Fruit fly (Drosophila melanogaster) whole organism, embryonic: Measurements from ENCODE around the gene Cpr31A.

Source experiments
- CG11504 ChIP-seq: fragments of 200-800 bp; sonication (Bioruptor generic); optimal IDR thresholded peaks from 3 replicates; lab custom pipeline; 2019; ENCODE audit warnings: missing biosample characterization, mild to moderate bottlenecking, missing genetic modification characterization, moderate library complexity
- CG12104 ChIP-seq: fragments of 200-800 bp; sonication (Bioruptor generic); optimal IDR thresholded peaks from 3 replicates; lab custom pipeline; 2016; ENCODE audit warnings: missing biosample characterization, missing genetic modification characterization
- CG13287 ChIP-seq: fragments of 200-800 bp; sonication (Bioruptor generic); IDR thresholded peaks from 2 replicates; pipeline ENCODE4 v1.3.6; 2022; ENCODE audit warnings: missing biosample characterization, missing genetic modification characterization; ENCODE audit not compliant: partially characterized antibody
- CG1529 ChIP-seq: fragments of 200-800 bp; sonication (Bioruptor generic); optimal IDR thresholded peaks from 3 replicates; lab custom pipeline; 2018; ENCODE audit warnings: missing biosample characterization, missing genetic modification characterization
- CG15514 ChIP-seq: fragments of 200-800 bp; sonication (Bioruptor generic); optimal IDR thresholded peaks from 3 replicates; lab custom pipeline; 2017; ENCODE audit warnings: missing biosample characterization, missing genetic modification characterization, mild to moderate bottlenecking, moderate library complexity, missing genetic modification reagents
- CG15601 ChIP-seq: fragments of 200-800 bp; sonication (Bioruptor generic); optimal IDR thresholded peaks from 3 replicates; lab custom pipeline; 2019; ENCODE audit warnings: missing biosample characterization, mild to moderate bottlenecking, missing genetic modification characterization, moderate library complexity
- CG1647 ChIP-seq: fragments of 200-800 bp; sonication (Bioruptor generic); optimal IDR thresholded peaks from 3 replicates; lab custom pipeline; 2016; ENCODE audit warnings: missing biosample characterization, missing genetic modification characterization
- CG16813 ChIP-seq: fragments of 200-800 bp; sonication (Bioruptor generic); IDR thresholded peaks from 3 replicates; pipeline ENCODE4 v1.3.6; 2022; ENCODE audit warnings: missing biosample characterization, missing genetic modification characterization; ENCODE audit not compliant: partially characterized antibody
- CG17802 ChIP-seq: fragments of 200-800 bp; sonication (Bioruptor generic); optimal IDR thresholded peaks from 2 replicates; lab custom pipeline; 2018; ENCODE audit warnings: missing biosample characterization, mild to moderate bottlenecking, missing genetic modification characterization, moderate library complexity
- CG32767 ChIP-seq: fragments of 200-800 bp; sonication (Bioruptor generic); IDR thresholded peaks from 2 replicates; pipeline ENCODE4 v1.3.6; 2022; ENCODE audit warnings: missing biosample characterization, missing genetic modification characterization
- CG34376 ChIP-seq: fragments of 200-800 bp; sonication (Bioruptor generic); optimal IDR thresholded peaks from 2 replicates; lab custom pipeline; 2018; ENCODE audit warnings: missing biosample characterization, mild to moderate bottlenecking, missing genetic modification characterization
- CG4404 ChIP-seq: fragments of 200-800 bp; sonication (Bioruptor generic); IDR thresholded peaks from 2 replicates; pipeline ENCODE4 v1.3.6; 2022; ENCODE audit warnings: missing biosample characterization, missing genetic modification characterization
- CG4617 ChIP-seq: fragments of 200-800 bp; sonication (Bioruptor generic); optimal IDR thresholded peaks from 3 replicates; lab custom pipeline; 2016; ENCODE audit warnings: missing biosample characterization, missing genetic modification characterization, borderline replicate concordance
- CG5180 ChIP-seq: fragments of 200-800 bp; sonication (Bioruptor generic); optimal IDR thresholded peaks from 3 replicates; lab custom pipeline; 2017; ENCODE audit warnings: missing biosample characterization, missing genetic modification characterization, mild to moderate bottlenecking, moderate library complexity, missing genetic modification reagents
- CG6813 ChIP-seq: fragments of 200-800 bp; sonication (Bioruptor generic); optimal IDR thresholded peaks from 2 replicates; lab custom pipeline; 2017; ENCODE audit warnings: missing biosample characterization, missing genetic modification characterization, mild to moderate bottlenecking, moderate library complexity, missing genetic modification reagents
- CG7786 ChIP-seq: fragments of 200-800 bp; sonication (Bioruptor generic); optimal IDR thresholded peaks from 2 replicates; lab custom pipeline; 2016; ENCODE audit warnings: missing biosample characterization, missing genetic modification characterization
- CG8290 ChIP-seq, 3 experiments: fragments of 200-800 bp; sonication (Bioruptor generic); optimal IDR thresholded peaks; 2 replicates each; lab custom pipeline; 2016 to 2019; ENCODE audit warnings: missing biosample characterization in 3 of 3, missing genetic modification characterization in 3 of 3, mild to moderate bottlenecking in 2 of 3, moderate library complexity in 1 of 3
- CG8765 ChIP-seq: fragments of 200-800 bp; sonication (Bioruptor generic); IDR thresholded peaks from 2 replicates; pipeline ENCODE4 v1.3.6; 2022; ENCODE audit warnings: missing biosample characterization, missing genetic modification characterization
- CG9437 ChIP-seq: fragments of 200-800 bp; sonication (Bioruptor generic); optimal IDR thresholded peaks from 2 replicates; lab custom pipeline; 2018; ENCODE audit warnings: missing biosample characterization, mild to moderate bottlenecking, missing genetic modification characterization
- Dad ChIP-seq: fragments of 200-800 bp; sonication (Bioruptor generic); optimal IDR thresholded peaks from 3 replicates; lab custom pipeline; 2016; ENCODE audit warnings: missing biosample characterization, missing genetic modification characterization
- Fer1 ChIP-seq: fragments of 200-800 bp; sonication (Bioruptor generic); optimal IDR thresholded peaks from 2 replicates; lab custom pipeline; 2017; ENCODE audit warnings: missing biosample characterization, mild to moderate bottlenecking, missing genetic modification characterization
- HHEX ChIP-seq: fragments of 200-800 bp; sonication (Bioruptor generic); optimal IDR thresholded peaks from 3 replicates; lab custom pipeline; 2017; ENCODE audit warnings: missing biosample characterization, mild to moderate bottlenecking, missing genetic modification characterization, missing genetic modification reagents
- HLH4C ChIP-seq: fragments of 200-800 bp; sonication (Bioruptor generic); IDR thresholded peaks from 3 replicates; pipeline ENCODE4 v1.3.6; 2022; ENCODE audit warnings: missing biosample characterization, missing genetic modification characterization; ENCODE audit not compliant: partially characterized antibody
- HmgZ ChIP-seq: fragments of 200-800 bp; sonication (Bioruptor generic); optimal IDR thresholded peaks from 2 replicates; lab custom pipeline; 2018; ENCODE audit warnings: missing biosample characterization, mild to moderate bottlenecking, missing genetic modification characterization
- MBD-R2 ChIP-seq: fragments of 200-800 bp; sonication (Bioruptor generic); IDR thresholded peaks from 2 replicates; pipeline ENCODE4 v1.3.6; 2022; ENCODE audit warnings: missing biosample characterization, missing genetic modification characterization
- Med ChIP-seq: fragments of 200-800 bp; sonication (Bioruptor generic); peaks from one replicate; lab custom pipeline; 2016; ENCODE audit warnings: missing biosample characterization, missing genetic modification characterization, mild to moderate bottlenecking, inconsistent platforms, moderate library complexity
- NC2α ChIP-seq: fragments of 200-800 bp; sonication (Bioruptor generic); optimal IDR thresholded peaks from 2 replicates; lab custom pipeline; 2016; ENCODE audit warnings: missing biosample characterization, missing genetic modification characterization
- NC2β ChIP-seq: fragments of 200-800 bp; sonication (Bioruptor generic); optimal IDR thresholded peaks from 2 replicates; lab custom pipeline; 2016; ENCODE audit warnings: missing biosample characterization, missing genetic modification characterization
- Oaz ChIP-seq: fragments of 200-800 bp; sonication (Bioruptor generic); IDR thresholded peaks from 2 replicates; pipeline ENCODE4 v1.3.6; 2022; ENCODE audit warnings: missing biosample characterization, missing genetic modification characterization
- Sox100B ChIP-seq: fragments of 200-800 bp; sonication (Bioruptor generic); optimal IDR thresholded peaks from 3 replicates; lab custom pipeline; 2018; ENCODE audit warnings: missing biosample characterization, mild to moderate bottlenecking, missing genetic modification characterization
- amos ChIP-seq: fragments of 200-800 bp; sonication (Bioruptor generic); IDR thresholded peaks from 2 replicates; pipeline ENCODE4 v1.3.6; 2022; ENCODE audit warnings: missing biosample characterization, missing genetic modification characterization; ENCODE audit not compliant: partially characterized antibody
- ara ChIP-seq: fragments of 200-800 bp; sonication (Bioruptor generic); IDR thresholded peaks from 2 replicates; pipeline ENCODE4 v1.3.6; 2022; ENCODE audit warnings: missing biosample characterization, missing genetic modification characterization
- ato ChIP-seq: fragments of 200-800 bp; sonication (Bioruptor generic); IDR thresholded peaks from 2 replicates; pipeline ENCODE4 v1.3.6; 2022; ENCODE audit warnings: missing biosample characterization, missing genetic modification characterization; ENCODE audit not compliant: partially characterized antibody
- btn ChIP-seq: fragments of 200-800 bp; sonication (Bioruptor generic); optimal IDR thresholded peaks from 2 replicates; lab custom pipeline; 2016; ENCODE audit warnings: missing biosample characterization, missing genetic modification characterization
- crp ChIP-seq, 2 experiments: fragments of 200-800 bp; sonication (Bioruptor generic); optimal IDR thresholded peaks; 2 replicates in 1 of 2; 3 replicates in 1 of 2; lab custom pipeline; 2017; ENCODE audit warnings: missing biosample characterization in 2 of 2, missing genetic modification characterization in 2 of 2, mild to moderate bottlenecking in 1 of 2, moderate library complexity in 1 of 2
- danr ChIP-seq: fragments of 200-800 bp; sonication (Bioruptor generic); IDR thresholded peaks from 2 replicates; pipeline ENCODE4 v1.3.6; 2022; ENCODE audit warnings: missing biosample characterization, missing genetic modification characterization
- dpn ChIP-seq, 2 experiments: fragments of 200-800 bp; sonication (Bioruptor generic); optimal IDR thresholded peaks; 3 replicates each; lab custom pipeline; 2016; ENCODE audit warnings: missing biosample characterization in 2 of 2, missing genetic modification characterization in 2 of 2
- fd3F ChIP-seq: fragments of 200-800 bp; sonication (Bioruptor generic); optimal IDR thresholded peaks from 2 replicates; lab custom pipeline; 2018; ENCODE audit warnings: missing biosample characterization, mild to moderate bottlenecking, missing genetic modification characterization, moderate library complexity
- fd96Cb ChIP-seq: fragments of 200-800 bp; sonication (Bioruptor generic); optimal IDR thresholded peaks from 2 replicates; lab custom pipeline; 2018; ENCODE audit warnings: missing biosample characterization, mild to moderate bottlenecking, missing genetic modification characterization, moderate library complexity
- nerfin-2 ChIP-seq: fragments of 200-800 bp; sonication (Bioruptor generic); IDR thresholded peaks from 2 replicates; pipeline ENCODE4 v1.3.6; 2022; ENCODE audit warnings: missing biosample characterization, missing genetic modification characterization; ENCODE audit not compliant: partially characterized antibody
- ro ChIP-seq: fragments of 200-800 bp; sonication (Bioruptor generic); IDR thresholded peaks from 2 replicates; pipeline ENCODE4 v1.3.6; 2022; ENCODE audit warnings: missing biosample characterization, missing genetic modification characterization
- row ChIP-seq: fragments of 200-800 bp; sonication (Bioruptor generic); IDR thresholded peaks from 3 replicates; pipeline ENCODE4 v1.3.6; 2022; ENCODE audit warnings: missing biosample characterization, missing genetic modification characterization
- salm ChIP-seq: fragments of 200-800 bp; sonication (Bioruptor generic); optimal IDR thresholded peaks from 2 replicates; lab custom pipeline; 2018; ENCODE audit warnings: missing biosample characterization, mild to moderate bottlenecking, missing genetic modification characterization
- sens ChIP-seq: fragments of 200-800 bp; sonication (Bioruptor generic); peaks from one replicate; lab custom pipeline; 2016; ENCODE audit warnings: missing biosample characterization, missing genetic modification characterization
- slp2 ChIP-seq: fragments of 200-800 bp; sonication (Bioruptor generic); optimal IDR thresholded peaks from 2 replicates; lab custom pipeline; 2016; ENCODE audit warnings: missing biosample characterization, missing genetic modification characterization
- toy ChIP-seq: fragments of 200-800 bp; sonication (Bioruptor generic); IDR thresholded peaks from 2 replicates; pipeline ENCODE4 v1.3.6; 2022; ENCODE audit warnings: missing biosample characterization, missing genetic modification characterization
- vfl ChIP-seq: fragments of 200-800 bp; sonication (Bioruptor generic); optimal IDR thresholded peaks from 2 replicates; lab custom pipeline; 2016; ENCODE audit warnings: missing biosample characterization, missing genetic modification characterization

The Cpr31A gene

DNA sequence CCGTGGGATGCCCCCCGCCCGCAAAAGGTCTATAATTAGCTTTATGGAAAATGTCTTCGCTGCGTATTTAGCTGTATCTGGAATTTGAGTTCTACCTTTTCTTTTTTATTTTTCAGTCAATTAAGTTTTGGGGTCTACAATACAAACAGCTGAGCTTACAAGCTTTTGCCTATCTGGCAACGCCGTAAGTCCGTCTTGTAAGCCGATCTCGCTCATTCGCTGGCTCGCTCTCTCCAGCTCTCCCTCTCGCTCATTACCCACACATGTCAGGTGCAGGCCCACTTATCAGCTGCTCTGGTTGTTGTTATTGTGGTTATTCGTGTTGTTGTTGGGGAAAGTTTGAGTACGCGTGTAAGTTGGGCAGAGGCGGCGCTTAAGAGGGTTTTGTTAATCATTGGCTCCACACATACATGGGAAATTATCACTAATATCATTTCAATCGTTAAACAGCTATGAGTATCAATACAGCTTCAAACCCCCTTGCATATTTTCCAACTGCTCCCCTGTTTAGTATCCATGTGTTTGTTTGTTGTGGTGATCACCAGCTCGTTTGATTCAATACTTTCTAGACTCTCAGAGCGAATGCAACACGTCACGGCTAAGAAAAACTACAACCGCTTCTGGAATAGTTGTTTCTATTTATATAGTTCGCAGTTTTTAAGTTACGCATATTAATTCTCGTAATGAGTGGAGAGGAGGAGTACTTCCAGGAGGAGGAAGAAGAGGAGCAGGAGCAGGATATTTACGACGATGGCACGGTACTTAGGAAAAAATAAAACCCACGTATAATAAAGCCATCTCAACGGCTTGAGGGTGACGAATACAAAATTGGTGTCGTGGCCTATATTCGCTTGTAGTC is 44.0 kb upstream of the Cpr31A start (continued):
- TF ChIP-seq amos (GFP tag; lab: Robert Waterston, UW) = 0 out of 2 replicates have a peak, but pooled peaks have one; percentile 17
- TF ChIP-seq vfl (GFP tag; lab: Kevin White, UChicago) = peak; percentile 97
- peak; percentile 95 for TF ChIP-seq Oaz (GFP tag; lab: Robert Waterston, UW)
- peak; percentile 98 to 99 for TF ChIP-seq dpn (GFP tag; optimal IDR thresholded peaks at IDR 0.05; lab: Kevin White, UChicago)
- TF ChIP-seq CG9437 (GFP tag; lab: Kevin White, UChicago) = peak; percentile 75
- peak; percentile 89 for TF ChIP-seq salm
- TF ChIP-seq row (GFP tag; lab: Robert Waterston, UW) = peak; percentile 98
- peak; percentile 94 for TF ChIP-seq CG1529 (GFP tag; lab: Kevin White, UChicago)
- TF ChIP-seq nerfin-2 (GFP tag; lab: Robert Waterston, UW) = no peak
- TF ChIP-seq CG6813 (GFP tag; lab: Kevin White, UChicago) = peak; percentile 97
- TF ChIP-seq CG13287 (GFP tag; lab: Robert Waterston, UW) = peak; percentile 27; the same call in 1 of the 2 replicates
- TF ChIP-seq ara (GFP tag; lab: Robert Waterston, UW) = peak; percentile 96
- TF ChIP-seq slp2 = peak; percentile 96
- peak; percentile 97 for TF ChIP-seq NC2β (GFP tag; lab: Kevin White, UChicago)
- peak; percentile 95 for TF ChIP-seq CG11504 (tag; lab: Kevin White, UChicago)
- peak; percentile 95 for TF ChIP-seq HHEX
- peak; percentile 87 for TF ChIP-seq CG17802 (tag; lab: Kevin White, UChicago)
- peak; percentile 99 for TF ChIP-seq CG7786 (GFP tag; lab: Kevin White, UChicago)
- TF ChIP-seq fd96Cb (tag; lab: Kevin White, UChicago) = peak; percentile 96
- TF ChIP-seq HLH4C = no peak
- peak; percentile 86 for TF ChIP-seq CG5180
- peak; percentile 97 for TF ChIP-seq CG1647 (GFP tag; lab: Kevin White, UChicago)
- peak; percentile 91 for TF ChIP-seq CG8290 (GFP tag; optimal IDR thresholded peaks at IDR 0.05; lab: Kevin White, UChicago)
- peak in 1 of 2 experiments; percentile 100 for TF ChIP-seq CG8290 (tag; optimal IDR thresholded peaks at IDR 0.05; lab: Kevin White, UChicago)
- peak; percentile 96 for TF ChIP-seq CG34376 (GFP tag; lab: Kevin White, UChicago)
- peak; percentile 94 for TF ChIP-seq danr
- peak; percentile 94 for TF ChIP-seq btn (GFP tag; lab: Kevin White, UChicago)
- TF ChIP-seq sens (GFP tag; lab: Kevin White, UChicago) = peak; percentile 99
- peak; percentile 92 for TF ChIP-seq CG15601 (tag; lab: Kevin White, UChicago)
- TF ChIP-seq fd3F (GFP tag; lab: Kevin White, UChicago) = peak; percentile 96
- TF ChIP-seq Dad (GFP tag; lab: Kevin White, UChicago) = peak; percentile 97
- TF ChIP-seq CG15514 (GFP tag; lab: Kevin White, UChicago) = peak; percentile 84
- no peak for TF ChIP-seq ato (GFP tag; lab: Robert Waterston, UW)
- peak; percentile 94 for TF ChIP-seq CG32767 (GFP tag; lab: Robert Waterston, UW)
- no peak for TF ChIP-seq CG16813
- TF ChIP-seq HmgZ (tag; lab: Kevin White, UChicago) = peak; percentile 98
- no peak for TF ChIP-seq Fer1 (GFP tag; lab: Kevin White, UChicago)
- TF ChIP-seq Sox100B = peak; percentile 89
- peak; percentile 100 for TF ChIP-seq Med (GFP tag; lab: Kevin White, UChicago)
- TF ChIP-seq ro (GFP tag; lab: Robert Waterston, UW) = peak; percentile 91
- peak; percentile 94 for TF ChIP-seq NC2α (GFP tag; lab: Kevin White, UChicago)
- peak; percentile 98 for TF ChIP-seq MBD-R2 (GFP tag; lab: Robert Waterston, UW)
- TF ChIP-seq crp (GFP tag; optimal IDR thresholded peaks at IDR 0.05; lab: Kevin White, UChicago) = peak; percentile 11 to 78
- TF ChIP-seq CG4617 = peak; percentile 92
- peak; percentile 94 for TF ChIP-seq CG4404
- peak; percentile 95 for TF ChIP-seq toy (GFP tag; lab: Robert Waterston, UW)
- TF ChIP-seq CG12104 (GFP tag; lab: Kevin White, UChicago) = peak; percentile 94
- peak; percentile 96 for TF ChIP-seq CG8765 (GFP tag; lab: Robert Waterston, UW)
